Fruit fly (Drosophila melanogaster): Measurements from ENCODE around the gene CG13937.

The CG13937 gene

DNA sequence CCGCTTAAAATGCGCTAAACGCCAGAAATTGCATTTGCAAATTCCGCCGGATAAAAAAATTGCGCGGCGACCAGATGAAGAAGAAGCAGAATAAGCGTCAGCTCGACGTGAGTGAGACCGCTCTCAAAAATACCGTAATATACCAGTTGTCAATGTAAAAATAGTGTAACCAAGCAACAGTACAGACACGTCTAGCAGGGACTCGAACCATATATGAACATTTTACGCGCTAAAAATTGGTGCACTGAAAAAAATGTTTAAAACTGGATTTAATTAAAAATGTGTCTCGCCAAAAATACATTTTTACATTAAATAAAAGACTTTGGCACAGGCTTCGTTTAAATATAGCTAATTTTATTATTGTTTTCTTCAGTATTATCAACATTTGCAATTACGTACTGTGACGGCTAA, 6.6 kb downstream of the CG13937 start, which contains the start of gene dre4 (continued):
- TF ChIP-seq CG18764 (GFP tag; optimal IDR thresholded peaks at IDR 0.05) (peak; percentile 60), CG5953 (GFP tag; IDR thresholded peaks at IDR 0.05) (peak; percentile 36; the same call in 1 of the 2 replicates), CG4404 (GFP tag; IDR thresholded peaks at IDR 0.05) (no peak), CG17802 (tag; optimal IDR thresholded peaks at IDR 0.05) (peak; percentile 42), CG9817 (tag; optimal IDR thresholded peaks at IDR 0.05) (peak; percentile 24), Myb (GFP tag; optimal IDR thresholded peaks at IDR 0.05) (peak; percentile 73), CG11504 (tag; optimal IDR thresholded peaks at IDR 0.05) (peak; percentile 75), Gug (GFP tag; IDR thresholded peaks at IDR 0.05) (peak; percentile 37; the same call in 1 of the 4 replicates), Rx (GFP tag; IDR thresholded peaks at IDR 0.05) (peak; percentile 50), CG11723 (GFP tag; optimal IDR thresholded peaks at IDR 0.05) (no peak), bbx (GFP tag; IDR thresholded peaks at IDR 0.05; ENCODE audit: partially characterized antibody) (peak; percentile 9; the same call in 1 of the 2 replicates), zfh2 (GFP tag; optimal IDR thresholded peaks at IDR 0.05) (peak; percentile 65), dpn (GFP tag; optimal IDR thresholded peaks at IDR 0.05) (peak; percentile 77 to 80), CG2889 (GFP tag; IDR thresholded peaks at IDR 0.05) (peak; percentile 59; the same call in 1 of the 3 replicates), trem (tag; optimal IDR thresholded peaks at IDR 0.05) (peak; percentile 79), D (optimal IDR thresholded peaks at IDR 0.05) (no peak), D (GFP tag; optimal IDR thresholded peaks at IDR 0.05) (peak; percentile 28), CG13775 (GFP tag; optimal IDR thresholded peaks at IDR 0.05) (peak; percentile 65), dysf (GFP tag; IDR thresholded peaks at IDR 0.05) (peak; percentile 64), vnd (GFP tag; IDR thresholded peaks at IDR 0.05; ENCODE audit: partially characterized antibody) (no peak), sisA (GFP tag; IDR thresholded peaks at IDR 0.05) (peak; percentile 51; the same call in 1 of the 2 replicates), YL-1 (GFP tag; optimal IDR thresholded peaks at IDR 0.05) (peak; percentile 68), gcm (GFP tag; optimal IDR thresholded peaks at IDR 0.05) (peak; percentile 66), sob (GFP tag; IDR thresholded peaks at IDR 0.05) (peak; percentile 66; the same call in 1 of the 2 replicates), NK7.1 (GFP tag; optimal IDR thresholded peaks at IDR 0.05) (peak; percentile 21), CG6765 (GFP tag; optimal IDR thresholded peaks at IDR 0.05) (peak; percentile 62), Nf-YB (GFP tag; optimal IDR thresholded peaks at IDR 0.05) (peak; percentile 14), phol (tag; optimal IDR thresholded peaks at IDR 0.05) (peak; percentile 77), Bdp1 (GFP tag; optimal IDR thresholded peaks at IDR 0.05) (peak; percentile 54), odd (GFP tag; optimal IDR thresholded peaks at IDR 0.05) (no peak), sim (GFP tag; IDR thresholded peaks at IDR 0.05) (no peak), ttk (GFP tag; IDR thresholded peaks at IDR 0.05) (peak; percentile 37; the same call in 1 of the 2 replicates), lmd (GFP tag; IDR thresholded peaks at IDR 0.05) (peak; percentile 52), CG4707 (GFP tag; optimal IDR thresholded peaks at IDR 0.05) (peak; percentile 4), zf30C (GFP tag; optimal IDR thresholded peaks at IDR 0.05) (peak; percentile 95), Aef1 (GFP tag; IDR thresholded peaks at IDR 0.05) (peak; percentile 57), CG3407 (GFP tag; optimal IDR thresholded peaks at IDR 0.05) (peak; percentile 51), CG16779 (GFP tag; IDR thresholded peaks at IDR 0.05) (0 out of 2 replicates have a peak, but pooled peaks have one; percentile 15), Ptx1 (GFP tag; IDR thresholded peaks at IDR 0.05) (peak; percentile 72), CG6854 (GFP tag; optimal IDR thresholded peaks at IDR 0.05) (no peak), org-1 (GFP tag; optimal IDR thresholded peaks at IDR 0.05) (peak; percentile 42), Hand (GFP tag; optimal IDR thresholded peaks at IDR 0.05) (no peak), Ada2b (GFP tag; IDR thresholded peaks at IDR 0.05) (peak; percentile 40; the same call in 1 of the 2 replicates), p53 (GFP tag; optimal IDR thresholded peaks at IDR 0.05) (peak; percentile 33), sr (GFP tag; IDR thresholded peaks at IDR 0.05) (no peak), CG1024 (GFP tag; IDR thresholded peaks at IDR 0.05) (peak; percentile 49; the same call in 1 of the 2 replicates), ham (GFP tag; IDR thresholded peaks at IDR 0.05) (no peak), CG2129 (GFP tag; IDR thresholded peaks at IDR 0.05; ENCODE audit: partially characterized antibody) (no peak), CG9437 (GFP tag; optimal IDR thresholded peaks at IDR 0.05) (peak; percentile 75), Sox100B (GFP tag; optimal IDR thresholded peaks at IDR 0.05) (no peak), CG10274 (GFP tag; optimal IDR thresholded peaks at IDR 0.05) (no peak)

Measured in whole organism, embryonic.